Fruit fly (Drosophila melanogaster): ENCODE results near the gene Npc1a.
A peak's percentile ranks its signal among the peaks of the same experiment; 100 is the strongest.

Npc1a gene

dm6 chr2L:10226724-10227407 is 5.8 kb upstream of the Npc1a start, which contains the start of gene CG5708 (continued):
- TF ChIP-seq Mrtf (GFP tag; IDR thresholded peaks at IDR 0.05) (no peak), CG13287 (GFP tag; IDR thresholded peaks at IDR 0.05; ENCODE audit: partially characterized antibody) (peak; percentile 45; the same call in 1 of the 2 replicates), CG3995 (GFP tag; optimal IDR thresholded peaks at IDR 0.05) (peak; percentile 52), CG2116 (GFP tag; optimal IDR thresholded peaks at IDR 0.05) (peak; percentile 23), Sox100B (GFP tag; optimal IDR thresholded peaks at IDR 0.05) (peak; percentile 24), CG9797 (GFP tag; optimal IDR thresholded peaks at IDR 0.05) (no peak), CG7928 (GFP tag; optimal IDR thresholded peaks at IDR 0.05) (no peak), CG17829 (tag; optimal IDR thresholded peaks at IDR 0.05) (peak; percentile 35), CG4617 (GFP tag; optimal IDR thresholded peaks at IDR 0.05; ENCODE audit: borderline replicate concordance) (peak; percentile 73), Bgb (GFP tag; IDR thresholded peaks at IDR 0.05; ENCODE audit: partially characterized antibody) (peak; percentile 52; the same call in 1 of the 2 replicates), HmgZ (tag; optimal IDR thresholded peaks at IDR 0.05) (peak; percentile 42), ham (GFP tag; IDR thresholded peaks at IDR 0.05) (no peak), nmo (GFP tag; optimal IDR thresholded peaks at IDR 0.05) (peak; percentile 66), CG1603 (tag; optimal IDR thresholded peaks at IDR 0.05) (peak; percentile 86), CHES-1-like (GFP tag; optimal IDR thresholded peaks at IDR 0.05) (peak; percentile 12), CG5953 (GFP tag; IDR thresholded peaks at IDR 0.05) (no peak), Dll (GFP tag; IDR thresholded peaks at IDR 0.05; ENCODE audit: partially characterized antibody) (peak; percentile 40; the same call in 1 of the 4 replicates), MBD-R2 (GFP tag; IDR thresholded peaks at IDR 0.05) (peak; percentile 58), H2.0 (GFP tag; IDR thresholded peaks at IDR 0.05) (no peak), E2f1 (GFP tag; IDR thresholded peaks at IDR 0.05) (no peak), row (GFP tag; IDR thresholded peaks at IDR 0.05) (peak; percentile 89), CG8290 (GFP tag; optimal IDR thresholded peaks at IDR 0.05) (peak; percentile 62), CG8290 (tag; optimal IDR thresholded peaks at IDR 0.05) (peak; percentile 34 to 67), psq (GFP tag; optimal IDR thresholded peaks at IDR 0.05) (no peak), onecut (GFP tag; IDR thresholded peaks at IDR 0.05) (no peak; the same call in 1 of the 2 replicates), CG2120 (GFP tag; optimal IDR thresholded peaks at IDR 0.05) (peak; percentile 37), CoRest (tag; optimal IDR thresholded peaks at IDR 0.05) (peak; percentile 35), dati (GFP tag; IDR thresholded peaks at IDR 0.05) (no peak), rib (GFP tag; IDR thresholded peaks at IDR 0.05) (no peak), phol (tag; optimal IDR thresholded peaks at IDR 0.05) (peak; percentile 48), CG4424 (GFP tag; optimal IDR thresholded peaks at IDR 0.05) (peak; percentile 6), pho (GFP tag; optimal IDR thresholded peaks at IDR 0.05) (no peak), NC2β (GFP tag; optimal IDR thresholded peaks at IDR 0.05) (no peak), p53 (GFP tag; optimal IDR thresholded peaks at IDR 0.05) (no peak), CG12391 (tag; optimal IDR thresholded peaks at IDR 0.05) (peak; percentile 34), vvl (GFP tag; IDR thresholded peaks at IDR 0.05) (0 out of 2 replicates have a peak, but pooled peaks have one; percentile 42), CG13894 (tag; optimal IDR thresholded peaks at IDR 0.05) (no peak), CG9437 (GFP tag; optimal IDR thresholded peaks at IDR 0.05) (no peak), zfh2 (GFP tag; optimal IDR thresholded peaks at IDR 0.05) (peak; percentile 2), CG13775 (GFP tag; optimal IDR thresholded peaks at IDR 0.05) (peak; percentile 17), lilli (GFP tag; optimal IDR thresholded peaks at IDR 0.05) (peak; percentile 5), Sry-β (GFP tag; optimal IDR thresholded peaks at IDR 0.05) (peak; percentile 92), CG18011 (GFP tag; optimal IDR thresholded peaks at IDR 0.05) (no peak), CG34224 (GFP tag; IDR thresholded peaks at IDR 0.05; ENCODE audit: partially characterized antibody) (peak; percentile 30; the same call in 2 of the 3 replicates), repo (GFP tag; optimal IDR thresholded peaks at IDR 0.05) (no peak), Atf3 (GFP tag; optimal IDR thresholded peaks at IDR 0.05) (no peak), grau (tag; optimal IDR thresholded peaks at IDR 0.05) (peak; percentile 24), Sry-δ (GFP tag; optimal IDR thresholded peaks at IDR 0.05) (peak; percentile 36), CG15514 (GFP tag; optimal IDR thresholded peaks at IDR 0.05) (peak; percentile 30)
